Worm (Caenorhabditis elegans) whole organism, L4/young adult: ENCODE measurements around the gene pgam-5.
A peak's percentile ranks its signal among the peaks of the same experiment; 100 is the strongest.

Source experiments
- W03F9.2 ChIP-seq: fragments of 150-350 bp; optimal IDR thresholded peaks from 2 replicates; lab custom pipeline; 2014; ENCODE audit warnings: missing biosample characterization, missing genetic modification characterization
- dao-5 ChIP-seq: sonication (generic microtip); optimal IDR thresholded peaks from 2 replicates; lab custom pipeline; 2016; ENCODE audit warnings: missing genotype, missing genetic modification characterization, moderate library complexity, missing compliant biosample characterization
- him-1 ChIP-seq: sonication (generic microtip); optimal IDR thresholded peaks from 2 replicates; lab custom pipeline; 2016; ENCODE audit warnings: missing genotype, missing genetic modification reagents, missing genetic modification characterization, missing compliant biosample characterization

pgam-5 gene

ce11 chrII:7598702-7599314, at the start of gene pgam-5:
pgam-5 (minus strand) TSS chrII:7598752.
- TF ChIP-seq dao-5 (tag; lab: Kevin White, UChicago) (no peak), W03F9.2 (tag; lab: Kevin White, UChicago) (no peak), him-1 (tag; lab: Kevin White, UChicago) (no peak)

ce11 chrII:7643214-7643613, 44.7 kb upstream of the pgam-5 start:
- TF ChIP-seq dao-5 (tag; lab: Kevin White, UChicago) (no peak), W03F9.2 (tag; lab: Kevin White, UChicago) (no peak), him-1 (tag; lab: Kevin White, UChicago) (no peak)

DNA sequence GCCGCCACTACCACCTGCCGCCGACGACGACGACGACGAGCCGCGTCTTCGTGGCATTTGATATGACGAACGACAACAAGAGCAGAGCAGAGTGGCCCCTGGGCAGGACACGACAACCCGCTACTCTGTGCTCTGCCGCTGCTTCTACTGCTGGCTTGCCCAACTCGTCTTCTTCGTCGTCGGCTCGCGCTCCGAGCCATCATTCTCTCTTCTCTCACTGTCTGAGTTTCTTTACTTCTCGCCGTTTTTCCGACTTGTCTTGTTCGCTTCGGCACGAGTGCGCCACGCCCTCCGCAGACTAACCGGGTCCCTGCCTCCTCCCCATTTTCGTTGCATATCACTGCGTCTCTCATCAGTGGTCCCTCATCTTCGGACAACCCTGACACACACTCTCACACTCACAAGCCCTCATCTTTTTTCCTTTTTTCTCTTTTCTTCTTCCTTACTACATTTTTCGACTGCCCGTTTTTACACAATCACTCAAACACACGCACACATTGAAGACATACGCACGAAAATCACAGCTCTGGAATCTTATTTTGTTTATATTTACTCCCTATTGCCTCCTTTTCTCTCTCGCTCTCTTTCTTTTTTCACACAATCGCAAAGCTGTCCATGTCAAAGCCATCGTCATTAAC, 43.6 kb upstream of the pgam-5 start:
- TF ChIP-seq W03F9.2 (tag; lab: Kevin White, UChicago) (no peak), him-1 (tag; lab: Kevin White, UChicago) (peak; percentile 81), dao-5 (tag; lab: Kevin White, UChicago) (no peak)

DNA sequence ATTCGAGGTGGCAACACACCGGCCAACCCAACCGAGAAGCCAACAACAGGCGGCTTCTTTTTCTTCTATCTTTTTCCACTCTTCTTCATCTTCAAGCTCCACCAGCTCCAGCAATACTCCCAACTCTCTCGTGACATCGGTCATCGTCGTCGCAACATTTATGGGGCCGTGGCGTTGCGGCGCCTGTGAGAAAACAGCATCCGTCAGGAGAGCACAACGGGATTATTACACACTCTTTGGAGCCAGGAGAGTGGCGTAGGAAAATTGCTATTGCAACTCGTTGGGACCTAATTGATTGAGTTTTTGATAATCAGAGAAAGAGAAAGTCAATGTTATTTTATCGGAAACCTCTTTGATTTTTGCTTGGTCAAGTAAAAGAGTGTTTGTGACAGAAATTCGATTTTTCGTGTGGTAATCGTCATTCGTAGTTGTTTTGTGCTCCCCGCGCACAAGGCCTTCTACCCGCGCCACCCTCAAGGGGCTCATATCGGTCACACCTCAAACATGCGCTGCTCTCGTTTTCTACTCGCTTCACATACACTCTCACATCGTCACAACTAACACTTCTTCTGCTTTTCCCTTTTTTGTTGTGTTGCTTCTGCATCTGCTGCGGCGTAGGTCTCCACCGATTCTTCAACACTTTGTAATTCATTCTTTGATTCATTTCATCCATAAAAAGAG, 41.7 kb upstream of the pgam-5 start:
- no peak for TF ChIP-seq him-1 (tag; lab: Kevin White, UChicago)

DNA sequence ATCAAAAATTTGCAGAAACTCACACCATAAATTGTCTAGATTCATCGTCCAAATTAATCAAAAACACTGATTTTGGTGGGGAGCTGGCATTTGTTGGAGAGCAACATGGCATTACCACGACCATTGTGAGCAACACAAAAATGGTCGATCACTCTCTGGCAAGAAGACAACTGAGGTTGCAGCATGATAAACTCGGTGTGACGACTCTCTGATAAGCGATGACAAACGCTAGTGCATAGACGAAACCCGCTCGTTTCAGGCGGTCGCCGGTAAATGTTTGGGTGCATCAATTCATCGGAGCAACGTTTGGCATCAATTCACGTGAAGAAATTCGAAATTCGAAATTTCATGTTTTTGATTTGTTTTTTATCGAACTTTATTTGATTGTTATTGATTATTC, 40.5 kb upstream of the pgam-5 start:
- TF ChIP-seq him-1 (tag; lab: Kevin White, UChicago) (no peak), dao-5 (tag; lab: Kevin White, UChicago) (no peak), W03F9.2 (tag; lab: Kevin White, UChicago) (no peak)

DNA sequence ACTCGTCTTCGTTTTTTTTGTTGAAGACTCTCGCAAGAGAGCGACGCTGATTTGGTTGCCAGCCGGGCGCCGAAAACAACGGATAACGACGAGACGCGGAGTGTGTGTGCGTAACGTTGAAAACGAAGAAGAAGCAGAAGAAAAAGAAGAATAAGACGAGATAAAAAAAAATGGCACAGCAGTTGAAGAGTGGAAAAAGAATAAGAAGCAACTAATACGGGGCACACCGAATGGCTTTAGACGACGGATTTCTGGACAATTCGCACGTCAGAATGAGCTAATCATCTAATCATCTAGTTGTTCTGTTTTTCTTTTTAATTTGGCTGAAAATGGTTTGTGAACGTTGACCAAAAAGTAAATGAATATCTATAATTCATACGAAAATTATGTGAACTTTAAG, 38.4 kb upstream of the pgam-5 start:
- TF ChIP-seq dao-5 (tag; lab: Kevin White, UChicago) (no peak), him-1 (tag; lab: Kevin White, UChicago) (no peak), W03F9.2 (tag; lab: Kevin White, UChicago) (no peak)

- no peak for TF ChIP-seq W03F9.2 (tag; lab: Kevin White, UChicago)
- TF ChIP-seq dao-5 (tag; lab: Kevin White, UChicago): no peak
- no peak for TF ChIP-seq him-1 (tag; lab: Kevin White, UChicago)
Measured at ce11 chrII:7635296-7635695, 36.7 kb upstream of the pgam-5 start.

DNA sequence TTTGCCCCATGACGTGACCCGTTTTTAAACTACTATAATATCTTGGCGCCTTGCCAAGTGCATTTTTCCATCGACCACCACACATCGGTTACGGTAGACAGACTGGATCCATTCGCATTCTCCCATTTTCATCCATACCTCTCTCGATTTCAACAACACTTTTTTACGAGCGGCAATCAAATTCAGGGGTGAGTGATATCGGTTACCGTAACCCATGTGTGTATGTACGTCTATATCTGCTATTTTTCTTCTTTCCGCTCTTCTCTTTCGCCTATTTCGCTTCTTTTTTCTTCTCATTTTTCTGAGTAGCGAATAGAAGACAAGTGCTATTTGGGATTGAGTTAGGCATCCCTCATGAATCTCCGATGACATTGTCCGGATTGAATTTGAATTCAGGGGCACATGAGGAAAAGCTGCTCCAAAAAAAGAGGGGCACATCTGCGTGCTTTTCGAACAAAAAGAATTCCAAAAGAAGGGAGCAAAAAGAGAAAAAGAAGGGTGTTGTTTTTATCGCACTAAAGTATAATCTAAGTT, 33.2 kb upstream of the pgam-5 start:
- no peak for TF ChIP-seq dao-5 (tag; lab: Kevin White, UChicago)

ce11 chrII:7631171-7631570, 32.6 kb upstream of the pgam-5 start:
- TF ChIP-seq dao-5 (tag; lab: Kevin White, UChicago) (no peak), W03F9.2 (tag; lab: Kevin White, UChicago) (no peak), him-1 (tag; lab: Kevin White, UChicago) (no peak)

- TF ChIP-seq W03F9.2 (tag; lab: Kevin White, UChicago): no peak
- no peak for TF ChIP-seq dao-5 (tag; lab: Kevin White, UChicago)
- no peak for TF ChIP-seq him-1 (tag; lab: Kevin White, UChicago)
Measured at ce11 chrII:7630052-7630451, 31.5 kb upstream of the pgam-5 start.

ce11 chrII:7628640-7629039, 30.1 kb upstream of the pgam-5 start:
- TF ChIP-seq dao-5 (tag; lab: Kevin White, UChicago) (no peak), W03F9.2 (tag; lab: Kevin White, UChicago) (no peak), him-1 (tag; lab: Kevin White, UChicago) (no peak)

- TF ChIP-seq W03F9.2 (tag; lab: Kevin White, UChicago): no peak
- TF ChIP-seq dao-5 (tag; lab: Kevin White, UChicago): no peak
- TF ChIP-seq him-1 (tag; lab: Kevin White, UChicago): no peak
Measured at ce11 chrII:7624995-7625394, 26.4 kb upstream of the pgam-5 start.

DNA sequence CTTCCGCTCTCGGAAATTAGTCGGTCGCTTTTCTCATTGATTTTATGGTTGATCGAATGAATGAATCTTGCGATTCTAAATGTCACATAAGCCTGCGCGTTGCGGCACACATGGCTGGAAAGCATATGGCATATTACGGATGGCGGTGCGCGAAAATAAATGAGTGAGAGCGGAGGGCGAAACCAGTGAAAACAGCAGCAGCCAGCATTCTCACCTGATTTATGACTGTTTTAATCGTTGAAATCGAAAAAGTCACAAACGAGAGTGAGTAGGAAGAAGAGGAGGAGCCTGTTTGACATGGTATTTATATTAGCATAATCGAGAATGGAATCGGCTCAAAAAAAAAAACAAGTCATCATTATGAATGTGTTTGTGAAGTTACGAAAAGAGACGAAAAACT, 25.7 kb upstream of the pgam-5 start:
- TF ChIP-seq W03F9.2 (tag; lab: Kevin White, UChicago) (no peak), him-1 (tag; lab: Kevin White, UChicago) (no peak), dao-5 (tag; lab: Kevin White, UChicago) (no peak)
